Worm (Caenorhabditis elegans): Measurements from ENCODE around the gene his-37.

- no peak for TF ChIP-seq unc-62 (GFP tag; optimal IDR thresholded peaks at IDR 0.05)
- TF ChIP-seq nhr-76 (tag; optimal IDR thresholded peaks at IDR 0.05), result no peak
- no peak for TF ChIP-seq elt-3 (tag; optimal IDR thresholded peaks at IDR 0.05)
These were observed 20.4 kb upstream of the his-37 start, which contains the start of gene C50F4.1 for ce11 chrV:9526470-9526869.
